Worm (Caenorhabditis elegans): ENCODE measurements around the gene hpx-2.

The hpx-2 gene

ce11 chrV:13840909-13841308, 9.4 kb upstream of the hpx-2 start, which contains the start of gene srx-17:
Gene srx-17, plus strand, starts transcription at chrV:13841209.
- TF ChIP-seq nhr-232 (tag; optimal IDR thresholded peaks at IDR 0.05): no peak
- no peak for TF ChIP-seq nhr-11 (tag; optimal IDR thresholded peaks at IDR 0.05)
- TF ChIP-seq F13H6.1 (tag; optimal IDR thresholded peaks at IDR 0.05): no peak
- TF ChIP-seq hlh-15 (tag; optimal IDR thresholded peaks at IDR 0.05): no peak
- TF ChIP-seq ceh-18 (tag; optimal IDR thresholded peaks at IDR 0.05): no peak
- TF ChIP-seq ceh-31 (tag; optimal IDR thresholded peaks at IDR 0.05): no peak
- TF ChIP-seq T23F11.4 (GFP tag; optimal IDR thresholded peaks at IDR 0.05): no peak
- TF ChIP-seq pha-2 (tag; optimal IDR thresholded peaks at IDR 0.05): no peak
- TF ChIP-seq pros-1 (tag; optimal IDR thresholded peaks at IDR 0.05): no peak
- no peak for TF ChIP-seq unc-86 (tag; optimal IDR thresholded peaks at IDR 0.05)
- TF ChIP-seq ceh-6 (GFP tag; optimal IDR thresholded peaks at IDR 0.05): no peak
- no peak for TF ChIP-seq che-1 (tag; optimal IDR thresholded peaks at IDR 0.05)
- no peak for TF ChIP-seq ceh-22 (tag; optimal IDR thresholded peaks at IDR 0.05)
- no peak for TF ChIP-seq ceh-24 (tag; optimal IDR thresholded peaks at IDR 0.05)
- TF ChIP-seq hlh-13 (GFP tag; optimal IDR thresholded peaks at IDR 0.05): no peak
- TF ChIP-seq C08G9.2 (tag; optimal IDR thresholded peaks at IDR 0.05): no peak
- TF ChIP-seq hlh-6 (tag; optimal IDR thresholded peaks at IDR 0.05): no peak

ce11 chrV:13843147-13843546, 7.1 kb upstream of the hpx-2 start, which contains the start of gene srx-130:
Gene srx-130, plus strand, starts transcription at chrV:13843447.
- TF ChIP-seq fkh-10 (GFP tag; optimal IDR thresholded peaks at IDR 0.05): no peak
- no peak for TF ChIP-seq ceh-2 (tag; optimal IDR thresholded peaks at IDR 0.05)
- TF ChIP-seq T23F11.4 (GFP tag; optimal IDR thresholded peaks at IDR 0.05): no peak
- TF ChIP-seq hlh-30 (tag; optimal IDR thresholded peaks at IDR 0.05; ENCODE audit: insufficient read depth): no peak
- no peak for TF ChIP-seq sdc-2 (tag; optimal IDR thresholded peaks at IDR 0.05)
- no peak for TF ChIP-seq ceh-22 (tag; optimal IDR thresholded peaks at IDR 0.05)

DNA sequence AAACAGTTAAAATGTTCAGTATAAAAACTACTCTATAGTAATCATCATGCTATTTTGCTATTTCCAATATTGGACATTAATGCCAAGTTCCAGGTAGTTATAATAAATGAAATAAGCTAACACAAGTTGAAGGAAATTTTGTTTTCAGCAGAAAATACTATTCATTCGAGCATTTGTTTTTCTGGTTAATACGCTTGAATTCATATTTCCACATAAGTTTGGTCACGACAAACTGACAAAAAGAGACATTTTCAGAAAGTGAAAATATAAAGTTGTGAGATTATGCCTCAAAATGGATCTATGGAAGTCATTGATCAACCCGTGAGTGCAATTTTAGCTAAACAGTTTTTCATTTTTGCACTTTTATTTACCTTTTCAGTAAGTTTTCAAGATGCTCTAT, 5.1 kb upstream of the hpx-2 start, which contains the start of gene srx-131:
Gene srx-131 (plus strand): TSS at position 301 of the 400 bp plus-strand sequence.
- no peak for TF ChIP-seq hlh-13 (GFP tag; optimal IDR thresholded peaks at IDR 0.05)
- TF ChIP-seq sox-4 (tag; optimal IDR thresholded peaks at IDR 0.05): no peak
- no peak for TF ChIP-seq dmd-4 (tag; optimal IDR thresholded peaks at IDR 0.05; ENCODE audit: borderline replicate concordance)
- no peak for TF ChIP-seq C38D4.7 (GFP tag; optimal IDR thresholded peaks at IDR 0.05)
- no peak for TF ChIP-seq nfya-1 (tag; optimal IDR thresholded peaks at IDR 0.05)
- no peak for TF ChIP-seq pat-9 (tag; optimal IDR thresholded peaks at IDR 0.05)
- TF ChIP-seq madf-2 (tag; optimal IDR thresholded peaks at IDR 0.05): no peak
- TF ChIP-seq K02D7.2 (tag; optimal IDR thresholded peaks at IDR 0.05): no peak
- no peak for TF ChIP-seq pag-3 (tag; optimal IDR thresholded peaks at IDR 0.05; ENCODE audit: borderline replicate concordance)
- TF ChIP-seq ceh-24 (tag; optimal IDR thresholded peaks at IDR 0.05): no peak
- no peak for TF ChIP-seq sox-2 (GFP tag; IDR thresholded peaks at IDR 0.05)
- no peak for TF ChIP-seq ceh-6 (GFP tag; optimal IDR thresholded peaks at IDR 0.05)

DNA sequence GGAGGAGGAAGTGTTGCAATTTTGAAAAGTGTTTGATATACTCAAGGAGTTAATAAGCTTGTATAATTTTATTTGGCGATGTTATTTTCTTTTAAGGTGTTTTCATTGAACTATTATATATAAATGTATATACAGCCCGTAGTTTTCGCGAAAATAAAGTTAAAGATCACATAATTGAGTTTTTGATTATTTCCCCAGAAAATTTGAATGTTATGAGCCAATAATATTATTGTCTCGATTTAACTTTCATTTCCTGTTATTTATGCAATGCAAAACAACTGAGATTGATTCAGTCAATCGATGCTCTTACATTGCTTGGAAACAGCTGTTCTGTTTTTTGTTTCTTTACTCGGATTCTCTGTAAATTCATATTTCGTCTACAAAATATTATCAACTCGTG, 1.9 kb upstream of the hpx-2 start, which contains the start of gene srx-133:
Gene srx-133 (plus strand): TSS at position 301 of the 400 bp plus-strand sequence.
- TF ChIP-seq elt-4 (tag; optimal IDR thresholded peaks at IDR 0.05): no peak
- no peak for TF ChIP-seq ttx-3 (tag; optimal IDR thresholded peaks at IDR 0.05)
- TF ChIP-seq ceh-18 (tag; optimal IDR thresholded peaks at IDR 0.05): no peak
- TF ChIP-seq unc-86 (tag; optimal IDR thresholded peaks at IDR 0.05): no peak
- no peak for TF ChIP-seq sox-4 (tag; optimal IDR thresholded peaks at IDR 0.05)
- TF ChIP-seq lim-6 (tag; optimal IDR thresholded peaks at IDR 0.05): no peak
- TF ChIP-seq ceh-22 (tag; optimal IDR thresholded peaks at IDR 0.05): no peak
- TF ChIP-seq fax-1 (tag; optimal IDR thresholded peaks at IDR 0.05): no peak

- TF ChIP-seq sox-2 (GFP tag; IDR thresholded peaks at IDR 0.05) (no peak), fkh-6 (tag; optimal IDR thresholded peaks at IDR 0.05) (no peak), unc-86 (tag; optimal IDR thresholded peaks at IDR 0.05) (no peak), dmd-4 (tag; optimal IDR thresholded peaks at IDR 0.05; ENCODE audit: borderline replicate concordance) (no peak), C38D4.7 (GFP tag; optimal IDR thresholded peaks at IDR 0.05) (no peak), hlh-8 (tag; optimal IDR thresholded peaks at IDR 0.05) (no peak), eyg-1 (tag; optimal IDR thresholded peaks at IDR 0.05) (no peak)
Measured at ce11 chrV:13854306-13854705, 4.0 kb downstream of the hpx-2 start, which contains the start of gene ttr-21. Gene ttr-21, minus strand, starts transcription at chrV:13854405.

Measured in whole organism, late embryonic.